Fruit fly (Drosophila melanogaster) whole organism, embryonic: ENCODE measurements around the gene UQCR-C1.

ENCODE experiments used
- Ada2b ChIP-seq: fragments of 200-800 bp; sonication (Bioruptor generic); IDR thresholded peaks from 2 replicates; pipeline ENCODE4 v1.3.6; 2022; ENCODE audit warnings: missing biosample characterization, missing genetic modification characterization
- B-H1 ChIP-seq: fragments of 200-800 bp; sonication (Bioruptor generic); IDR thresholded peaks from 3 replicates; pipeline ENCODE4 v1.3.6; 2022; ENCODE audit warnings: missing biosample characterization, missing genetic modification characterization
- Bgb ChIP-seq: fragments of 200-800 bp; sonication (Bioruptor generic); IDR thresholded peaks from 2 replicates; pipeline ENCODE4 v1.3.6; 2022; ENCODE audit warnings: missing biosample characterization, missing genetic modification characterization; ENCODE audit not compliant: partially characterized antibody
- CG11695 ChIP-seq: fragments of 200-800 bp; sonication (Bioruptor generic); IDR thresholded peaks from 3 replicates; pipeline ENCODE4 v1.3.6; 2022; ENCODE audit warnings: missing biosample characterization, missing genetic modification characterization
- CG15601 ChIP-seq: fragments of 200-800 bp; sonication (Bioruptor generic); optimal IDR thresholded peaks from 3 replicates; lab custom pipeline; 2019; ENCODE audit warnings: missing biosample characterization, mild to moderate bottlenecking, missing genetic modification characterization, moderate library complexity
- CG16779 ChIP-seq: fragments of 200-800 bp; sonication (Bioruptor generic); IDR thresholded peaks from 2 replicates; pipeline ENCODE4 v1.3.6; 2022; ENCODE audit warnings: missing biosample characterization, missing genetic modification characterization
- CG16813 ChIP-seq: fragments of 200-800 bp; sonication (Bioruptor generic); IDR thresholded peaks from 3 replicates; pipeline ENCODE4 v1.3.6; 2022; ENCODE audit warnings: missing biosample characterization, missing genetic modification characterization; ENCODE audit not compliant: partially characterized antibody
- CG1792 ChIP-seq: fragments of 200-800 bp; sonication (Bioruptor generic); optimal IDR thresholded peaks from 2 replicates; lab custom pipeline; 2016; ENCODE audit warnings: missing biosample characterization, missing genetic modification characterization
- CG2129 ChIP-seq: fragments of 200-800 bp; sonication (Bioruptor generic); IDR thresholded peaks from 2 replicates; pipeline ENCODE4 v1.3.6; 2022; ENCODE audit warnings: missing biosample characterization, missing genetic modification characterization; ENCODE audit not compliant: partially characterized antibody
- CG2202 ChIP-seq: fragments of 200-800 bp; sonication (Bioruptor generic); optimal IDR thresholded peaks from 2 replicates; lab custom pipeline; 2018; ENCODE audit warnings: missing biosample characterization, mild to moderate bottlenecking, missing genetic modification characterization
- CG31224 ChIP-seq: fragments of 200-800 bp; sonication (Bioruptor generic); IDR thresholded peaks from 2 replicates; pipeline ENCODE4 v1.3.6; 2022; ENCODE audit warnings: missing biosample characterization, missing genetic modification characterization
- CG31388 ChIP-seq: fragments of 200-800 bp; sonication (Bioruptor generic); optimal IDR thresholded peaks from 2 replicates; lab custom pipeline; 2016; ENCODE audit warnings: missing biosample characterization, missing genetic modification characterization
- CG33557 ChIP-seq: fragments of 200-800 bp; sonication (Bioruptor generic); optimal IDR thresholded peaks from 2 replicates; lab custom pipeline; 2019; ENCODE audit warnings: missing biosample characterization, mild to moderate bottlenecking, missing genetic modification characterization, moderate library complexity
- CG5180 ChIP-seq: fragments of 200-800 bp; sonication (Bioruptor generic); optimal IDR thresholded peaks from 3 replicates; lab custom pipeline; 2017; ENCODE audit warnings: missing biosample characterization, missing genetic modification characterization, mild to moderate bottlenecking, moderate library complexity, missing genetic modification reagents
- CG6654 ChIP-seq: fragments of 200-800 bp; sonication (Bioruptor generic); optimal IDR thresholded peaks from 2 replicates; lab custom pipeline; 2017; ENCODE audit warnings: missing biosample characterization, mild to moderate bottlenecking, missing genetic modification characterization
- CG7271 ChIP-seq: fragments of 200-800 bp; sonication (Bioruptor generic); optimal IDR thresholded peaks from 2 replicates; lab custom pipeline; 2018; ENCODE audit warnings: missing biosample characterization, mild to moderate bottlenecking, missing genetic modification characterization, moderate library complexity
- CG9437 ChIP-seq: fragments of 200-800 bp; sonication (Bioruptor generic); optimal IDR thresholded peaks from 2 replicates; lab custom pipeline; 2018; ENCODE audit warnings: missing biosample characterization, mild to moderate bottlenecking, missing genetic modification characterization
- CoRest ChIP-seq: fragments of 200-800 bp; sonication (Bioruptor generic); optimal IDR thresholded peaks from 3 replicates; lab custom pipeline; 2018; ENCODE audit warnings: missing biosample characterization, mild to moderate bottlenecking, missing genetic modification characterization, moderate library complexity
- Drgx ChIP-seq: fragments of 200-800 bp; sonication (Bioruptor generic); IDR thresholded peaks from 2 replicates; pipeline ENCODE4 v1.3.6; 2022; ENCODE audit warnings: missing biosample characterization, missing genetic modification characterization
- E2f1 ChIP-seq: fragments of 200-800 bp; sonication (Bioruptor generic); IDR thresholded peaks from 2 replicates; pipeline ENCODE4 v1.3.6; 2022; ENCODE audit warnings: missing biosample characterization, missing genetic modification characterization
- Fer1 ChIP-seq: fragments of 200-800 bp; sonication (Bioruptor generic); optimal IDR thresholded peaks from 2 replicates; lab custom pipeline; 2017; ENCODE audit warnings: missing biosample characterization, mild to moderate bottlenecking, missing genetic modification characterization
- Fer3 ChIP-seq: fragments of 200-800 bp; sonication (Bioruptor generic); optimal IDR thresholded peaks from 2 replicates; lab custom pipeline; 2018; ENCODE audit warnings: missing biosample characterization, mild to moderate bottlenecking, missing genetic modification characterization, moderate library complexity
- HLH3B ChIP-seq: fragments of 200-800 bp; sonication (Bioruptor generic); IDR thresholded peaks from 2 replicates; pipeline ENCODE4 v1.3.6; 2022; ENCODE audit warnings: missing biosample characterization, missing genetic modification characterization
- Hr51 ChIP-seq, 2 experiments: fragments of 200-800 bp; sonication (Bioruptor generic); optimal IDR thresholded peaks; 2 replicates in 1 of 2; 3 replicates in 1 of 2; lab custom pipeline; 2016 to 2018; ENCODE audit warnings: missing biosample characterization in 2 of 2, missing genetic modification characterization in 2 of 2, mild to moderate bottlenecking in 1 of 2, moderate library complexity in 1 of 2
- Hsf ChIP-seq: fragments of 200-800 bp; sonication (Bioruptor generic); optimal IDR thresholded peaks from 3 replicates; lab custom pipeline; 2016; ENCODE audit warnings: missing biosample characterization, missing genetic modification characterization
- Jarid2 ChIP-seq: fragments of 200-800 bp; sonication (Bioruptor generic); optimal IDR thresholded peaks from 3 replicates; lab custom pipeline; 2017; ENCODE audit warnings: mild to moderate bottlenecking, missing biosample characterization, missing genetic modification reagents, missing genetic modification characterization
- Lhr ChIP-seq: fragments of 200-800 bp; sonication (Bioruptor generic); optimal IDR thresholded peaks from 3 replicates; lab custom pipeline; 2017; ENCODE audit warnings: mild to moderate bottlenecking, missing biosample characterization, missing genetic modification reagents, missing genetic modification characterization
- Meics ChIP-seq: fragments of 200-800 bp; sonication (Bioruptor generic); optimal IDR thresholded peaks from 2 replicates; lab custom pipeline; 2017; ENCODE audit warnings: missing biosample characterization, mild to moderate bottlenecking, missing genetic modification characterization
- PHDP ChIP-seq: fragments of 200-800 bp; sonication (Bioruptor generic); optimal IDR thresholded peaks from 3 replicates; lab custom pipeline; 2018; ENCODE audit warnings: missing biosample characterization, mild to moderate bottlenecking, missing genetic modification characterization, moderate library complexity
- Ptx1 ChIP-seq: fragments of 200-800 bp; sonication (Bioruptor generic); IDR thresholded peaks from 2 replicates; pipeline ENCODE4 v1.3.6; 2022; ENCODE audit warnings: missing biosample characterization, missing genetic modification characterization
- Ssrp ChIP-seq: fragments of 200-800 bp; sonication (Bioruptor generic); optimal IDR thresholded peaks from 2 replicates; lab custom pipeline; 2018; ENCODE audit warnings: missing biosample characterization, mild to moderate bottlenecking, missing genetic modification characterization, moderate library complexity
- Tbp ChIP-seq: fragments of >200 bp; optimal IDR thresholded peaks from 2 replicates; lab custom pipeline; 2018; ENCODE audit warnings: missing biosample characterization, missing genetic modification characterization
- Usf ChIP-seq: fragments of 200-800 bp; sonication (Bioruptor generic); optimal IDR thresholded peaks from 2 replicates; lab custom pipeline; 2017; ENCODE audit warnings: missing genotype, missing biosample characterization, missing genetic modification characterization
- YL-1 ChIP-seq: fragments of 200-800 bp; sonication (Bioruptor generic); optimal IDR thresholded peaks from 3 replicates; lab custom pipeline; 2017; ENCODE audit warnings: missing biosample characterization, mild to moderate bottlenecking, missing genetic modification characterization
- az2 ChIP-seq: fragments of 200-800 bp; sonication (Bioruptor generic); optimal IDR thresholded peaks from 3 replicates; lab custom pipeline; 2016; ENCODE audit warnings: missing biosample characterization, missing genetic modification characterization
- bowl ChIP-seq: fragments of 200-800 bp; sonication (Bioruptor generic); IDR thresholded peaks from 2 replicates; pipeline ENCODE4 v1.3.6; 2022; ENCODE audit warnings: missing biosample characterization, missing genetic modification characterization
- chm ChIP-seq: fragments of 200-800 bp; sonication (Bioruptor generic); IDR thresholded peaks from 2 replicates; pipeline ENCODE4 v1.3.6; 2022; ENCODE audit warnings: missing biosample characterization, missing genetic modification characterization
- corto ChIP-seq: fragments of 200-800 bp; sonication (Bioruptor generic); optimal IDR thresholded peaks from 2 replicates; lab custom pipeline; 2016; ENCODE audit warnings: missing biosample characterization, mild to moderate bottlenecking, missing genetic modification characterization, moderate library complexity
- dan ChIP-seq: fragments of 200-800 bp; sonication (Bioruptor generic); IDR thresholded peaks from 2 replicates; pipeline ENCODE4 v1.3.6; 2022; ENCODE audit warnings: missing biosample characterization, missing genetic modification characterization
- gfzf ChIP-seq: fragments of 200-800 bp; sonication (Bioruptor generic); optimal IDR thresholded peaks from 2 replicates; lab custom pipeline; 2016; ENCODE audit warnings: missing biosample characterization, mild to moderate bottlenecking, missing genetic modification characterization, moderate library complexity
- luna ChIP-seq: fragments of 200-800 bp; sonication (Bioruptor generic); optimal IDR thresholded peaks from 2 replicates; lab custom pipeline; 2016; ENCODE audit warnings: missing biosample characterization, missing genetic modification characterization
- org-1 ChIP-seq: fragments of 200-800 bp; sonication (Bioruptor generic); optimal IDR thresholded peaks from 2 replicates; lab custom pipeline; 2017; ENCODE audit warnings: missing biosample characterization, missing genetic modification characterization
- p53 ChIP-seq: fragments of 200-800 bp; sonication (Bioruptor generic); optimal IDR thresholded peaks from 2 replicates; lab custom pipeline; 2016; ENCODE audit warnings: missing biosample characterization, missing genetic modification characterization
- pita ChIP-seq: fragments of 200-800 bp; sonication (Bioruptor generic); optimal IDR thresholded peaks from 2 replicates; lab custom pipeline; 2017; ENCODE audit warnings: missing biosample characterization, mild to moderate bottlenecking, missing genetic modification characterization
- row ChIP-seq: fragments of 200-800 bp; sonication (Bioruptor generic); IDR thresholded peaks from 3 replicates; pipeline ENCODE4 v1.3.6; 2022; ENCODE audit warnings: missing biosample characterization, missing genetic modification characterization
- run ChIP-seq: fragments of 200-800 bp; sonication (Bioruptor generic); optimal IDR thresholded peaks from 3 replicates; lab custom pipeline; 2018; ENCODE audit warnings: missing biosample characterization, mild to moderate bottlenecking, missing genetic modification characterization
- sens ChIP-seq: fragments of 200-800 bp; sonication (Bioruptor generic); peaks from one replicate; lab custom pipeline; 2016; ENCODE audit warnings: missing biosample characterization, missing genetic modification characterization
- unpg ChIP-seq: fragments of 200-800 bp; sonication (Bioruptor generic); optimal IDR thresholded peaks from 3 replicates; lab custom pipeline; 2018; ENCODE audit warnings: missing biosample characterization, mild to moderate bottlenecking, missing genetic modification characterization, moderate library complexity
- yki ChIP-seq: fragments of >200 bp; optimal IDR thresholded peaks from 3 replicates; lab custom pipeline; 2018

The UQCR-C1 gene

dm6 chr3R:14903837-14904431 is 13.9 kb downstream of the UQCR-C1 start, which contains the start of gene VhaPPA1-1 (continued):
- peak; percentile 10 for TF ChIP-seq Ssrp (tag; lab: Kevin White, UChicago)
- TF ChIP-seq Hsf (GFP tag; lab: Kevin White, UChicago) = peak; percentile 18
- TF ChIP-seq CoRest (tag; lab: Kevin White, UChicago) = peak; percentile 57
- TF ChIP-seq Lhr = peak; percentile 77
- no peak for TF ChIP-seq Jarid2
- no peak for TF ChIP-seq E2f1 (GFP tag; lab: Robert Waterston, UW)
- TF ChIP-seq chm (GFP tag; lab: Robert Waterston, UW) = peak; percentile 57; the same call in 1 of the 2 replicates
- TF ChIP-seq Ada2b (GFP tag; lab: Robert Waterston, UW) = 0 out of 2 replicates have a peak, but pooled peaks have one; percentile 14
- peak; percentile 88 for TF ChIP-seq YL-1 (GFP tag; lab: Kevin White, UChicago)
- TF ChIP-seq luna = no peak
- peak; percentile 72 for TF ChIP-seq Usf (GFP tag; lab: Kevin White, UChicago)
- peak; percentile 17 for TF ChIP-seq Fer1
- no peak for TF ChIP-seq p53 (GFP tag; lab: Kevin White, UChicago)
- TF ChIP-seq CG11695 (GFP tag; lab: Robert Waterston, UW) = no peak
- TF ChIP-seq CG31224 (GFP tag; lab: Robert Waterston, UW) = no peak
- no peak for TF ChIP-seq CG6654 (GFP tag; lab: Kevin White, UChicago)
- TF ChIP-seq unpg (GFP tag; lab: Kevin White, UChicago) = peak; percentile 6

dm6 chr3R:14912449-14912987 is 22.5 kb downstream of the UQCR-C1 start:
- TF ChIP-seq az2 (GFP tag; lab: Kevin White, UChicago) (no peak), row (GFP tag; lab: Robert Waterston, UW) (0 out of 3 replicates have a peak, but pooled peaks have one; percentile 28), B-H1 (GFP tag; lab: Robert Waterston, UW) (no peak), Meics (GFP tag; lab: Kevin White, UChicago) (peak; percentile 32), CG2202 (tag; lab: Kevin White, UChicago) (no peak), CG31388 (GFP tag; lab: Kevin White, UChicago) (no peak), Hr51 (GFP tag; optimal IDR thresholded peaks at IDR 0.05; lab: Kevin White, UChicago) (peak in 1 of 2 experiments; percentile 6), CG7271 (no peak), pita (GFP tag; lab: Kevin White, UChicago) (no peak), CG16779 (GFP tag; lab: Robert Waterston, UW) (no peak), HLH3B (GFP tag; lab: Robert Waterston, UW) (0 out of 2 replicates have a peak, but pooled peaks have one; percentile 40), run (tag; lab: Kevin White, UChicago) (no peak), dan (GFP tag; lab: Robert Waterston, UW) (no peak), PHDP (tag; lab: Kevin White, UChicago) (no peak), Drgx (no peak), CG15601 (tag; lab: Kevin White, UChicago) (no peak), CG9437 (GFP tag; lab: Kevin White, UChicago) (no peak), Ptx1 (GFP tag; lab: Robert Waterston, UW) (no peak), CG5180 (GFP tag; lab: Kevin White, UChicago) (no peak), bowl (GFP tag; lab: Robert Waterston, UW) (no peak), Fer3 (peak; percentile 40), Bgb (GFP tag; lab: Robert Waterston, UW) (no peak), CG2129 (GFP tag; lab: Robert Waterston, UW) (no peak), org-1 (GFP tag; lab: Kevin White, UChicago) (no peak), CG33557 (GFP tag; lab: Kevin White, UChicago) (no peak), CG1792 (GFP tag; lab: Kevin White, UChicago) (no peak), corto (GFP tag; lab: Kevin White, UChicago) (no peak), sens (GFP tag; lab: Kevin White, UChicago) (no peak), gfzf (no peak), CG16813 (no peak), yki (no peak), Tbp (GFP tag; lab: Kevin White, UChicago) (no peak), CoRest (tag; lab: Kevin White, UChicago) (no peak)
